Fruit fly (Drosophila melanogaster) whole organism: ENCODE measurements around the gene Prp3.

ENCODE experiments used
- CG8478 ChIP-seq: fragments of >200 bp; optimal IDR thresholded peaks from 2 replicates; lab custom pipeline; 2018; ENCODE audit warnings: inconsistent platforms
- Dll ChIP-seq: fragments of >200 bp; optimal IDR thresholded peaks from 2 replicates; lab custom pipeline; 2017
- EcR ChIP-seq, 2 experiments: fragments of >200 bp; optimal IDR thresholded peaks; 2 replicates each; lab custom pipeline; 2017; ENCODE audit warnings: missing biosample characterization in 2 of 2, missing genetic modification characterization in 2 of 2, missing genetic modification reagents in 2 of 2
- pan ChIP-seq: fragments of >200 bp; optimal IDR thresholded peaks from 2 replicates; lab custom pipeline; 2017
- psq ChIP-seq: fragments of >200 bp; optimal IDR thresholded peaks from 2 replicates; lab custom pipeline; 2017
- usp ChIP-seq: fragments of >200 bp; optimal IDR thresholded peaks from 2 replicates; lab custom pipeline; 2017; ENCODE audit warnings: missing biosample characterization, missing genetic modification characterization, mixed read lengths

- TF ChIP-seq EcR (GFP tag; optimal IDR thresholded peaks at IDR 0.05; lab: Kevin White, UChicago) = no peak
- TF ChIP-seq pan (lab: Kevin White, UChicago) = no peak
- no peak for TF ChIP-seq usp
- no peak for TF ChIP-seq psq
- TF ChIP-seq Dll (lab: Kevin White, UChicago) = no peak
- no peak for TF ChIP-seq CG8478 (lab: Kevin White, UChicago)
Observed at dm6 chr3L:19867238-19867637, 42.9 kb upstream of the Prp3 start.
